Fruit fly (Drosophila melanogaster): ENCODE measurements around the gene Zasp67.

Gene Zasp67

dm6 chr3L:9763389-9763917 is 34.0 kb downstream of the Zasp67 start, which contains the start of gene Ae2 (continued):
- TF ChIP-seq CG11902 (GFP tag; optimal IDR thresholded peaks at IDR 0.05) (no peak), Hr38 (GFP tag; optimal IDR thresholded peaks at IDR 0.05) (no peak), net (GFP tag; optimal IDR thresholded peaks at IDR 0.05) (no peak), CG10669 (GFP tag; optimal IDR thresholded peaks at IDR 0.05) (no peak), dac (GFP tag; optimal IDR thresholded peaks at IDR 0.05) (no peak), CG6792 (GFP tag; optimal IDR thresholded peaks at IDR 0.05) (no peak), fkh (GFP tag; optimal IDR thresholded peaks at IDR 0.05) (no peak), CG11762 (GFP tag; optimal IDR thresholded peaks at IDR 0.05; ENCODE audit: insufficient read depth) (no peak), OdsH (GFP tag; optimal IDR thresholded peaks at IDR 0.05) (no peak), esn (GFP tag; optimal IDR thresholded peaks at IDR 0.05) (peak; percentile 34), cyc (GFP tag; optimal IDR thresholded peaks at IDR 0.05) (no peak), svp (GFP tag) (peak; percentile 60), eg (GFP tag; IDR thresholded peaks at IDR 0.05) (no peak), acj6 (GFP tag; optimal IDR thresholded peaks at IDR 0.05) (no peak), Ets21C (GFP tag; optimal IDR thresholded peaks at IDR 0.05) (no peak), Sox15 (GFP tag; optimal IDR thresholded peaks at IDR 0.05) (no peak), vri (GFP tag; optimal IDR thresholded peaks at IDR 0.05) (peak; percentile 70), CG6163 (GFP tag; IDR thresholded peaks at IDR 0.05) (peak; percentile 71; the same call in 2 of the 3 replicates), Ets96B (tag; optimal IDR thresholded peaks at IDR 0.05) (no peak), CG3032 (tag; optimal IDR thresholded peaks at IDR 0.05) (no peak), CG34406 (GFP tag; optimal IDR thresholded peaks at IDR 0.05) (no peak), CG8632 (GFP tag; optimal IDR thresholded peaks at IDR 0.05) (no peak), CG10631 (GFP tag; optimal IDR thresholded peaks at IDR 0.05) (no peak), CG16779 (tag; optimal IDR thresholded peaks at IDR 0.05) (no peak)

DNA sequence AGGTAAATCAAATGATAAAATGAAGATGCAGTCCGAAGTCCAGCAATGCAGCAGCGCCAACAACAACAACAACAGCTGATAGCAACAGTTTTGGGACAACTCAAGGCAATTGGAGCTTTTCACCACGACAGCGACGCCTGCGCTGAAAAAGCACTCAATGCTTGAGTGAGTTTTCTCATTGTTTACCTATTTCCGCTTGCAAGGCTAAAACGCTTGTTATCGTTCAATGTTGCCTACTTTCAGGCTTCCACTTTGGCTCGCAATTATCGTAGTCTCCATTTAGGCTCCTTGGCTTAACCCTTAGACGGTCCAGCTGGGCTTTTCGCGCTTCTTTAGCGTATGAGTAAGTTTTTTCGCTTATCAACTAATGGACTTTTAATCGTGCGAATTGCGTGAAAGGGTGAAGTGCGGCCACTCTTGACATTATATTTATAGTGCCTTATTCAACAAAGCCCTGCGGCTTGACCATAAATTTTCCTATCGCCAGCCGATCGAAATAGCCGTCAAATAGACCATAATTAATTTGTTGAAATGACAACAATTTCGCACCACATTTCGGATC is 35.4 kb downstream of the Zasp67 start:
- no peak for TF ChIP-seq eg (GFP tag; IDR thresholded peaks at IDR 0.05)
- TF ChIP-seq salr (GFP tag; optimal IDR thresholded peaks at IDR 0.05) = no peak
- TF ChIP-seq Eip75B (GFP tag; optimal IDR thresholded peaks at IDR 0.05) = no peak
- no peak for TF ChIP-seq CG16779 (tag; optimal IDR thresholded peaks at IDR 0.05)
- TF ChIP-seq pdm3 (GFP tag; optimal IDR thresholded peaks at IDR 0.05) = no peak
- no peak for TF ChIP-seq Hr4 (GFP tag; optimal IDR thresholded peaks at IDR 0.05)
- TF ChIP-seq CG3919 (GFP tag; optimal IDR thresholded peaks at IDR 0.05) = peak; percentile 48
- peak; percentile 24 for TF ChIP-seq svp (GFP tag)
- no peak for TF ChIP-seq Smox (GFP tag; optimal IDR thresholded peaks at IDR 0.05)
- TF ChIP-seq CG10669 (GFP tag; optimal IDR thresholded peaks at IDR 0.05) = no peak
- TF ChIP-seq Eip93F (GFP tag; optimal IDR thresholded peaks at IDR 0.05) = no peak
- no peak for TF ChIP-seq fd85E (GFP tag; optimal IDR thresholded peaks at IDR 0.05)
- no peak for TF ChIP-seq spab (GFP tag; optimal IDR thresholded peaks at IDR 0.05)
- TF ChIP-seq CG32006 (GFP tag; optimal IDR thresholded peaks at IDR 0.05) = no peak
- no peak for TF ChIP-seq CG7368 (GFP tag; optimal IDR thresholded peaks at IDR 0.05)
- TF ChIP-seq cyc (GFP tag; optimal IDR thresholded peaks at IDR 0.05) = no peak
- TF ChIP-seq CG8319 (GFP tag; optimal IDR thresholded peaks at IDR 0.05) = no peak
- peak; percentile 9 for TF ChIP-seq achi (GFP tag; optimal IDR thresholded peaks at IDR 0.05)
- no peak for TF ChIP-seq dsx (GFP tag; optimal IDR thresholded peaks at IDR 0.05; ENCODE audit: poor library complexity, severe bottlenecking)
- no peak for TF ChIP-seq CG11902 (GFP tag; optimal IDR thresholded peaks at IDR 0.05)
- TF ChIP-seq Sox15 (GFP tag; optimal IDR thresholded peaks at IDR 0.05) = no peak
- TF ChIP-seq Ets21C (GFP tag; optimal IDR thresholded peaks at IDR 0.05) = no peak
- TF ChIP-seq CG3032 (tag; optimal IDR thresholded peaks at IDR 0.05) = no peak
- peak; percentile 87 for TF ChIP-seq Eip78C (GFP tag)
- no peak for TF ChIP-seq CG9139 (GFP tag; optimal IDR thresholded peaks at IDR 0.05)
- no peak for TF ChIP-seq lz (GFP tag; optimal IDR thresholded peaks at IDR 0.05)
- peak; percentile 25 for TF ChIP-seq vri (GFP tag; optimal IDR thresholded peaks at IDR 0.05)
- TF ChIP-seq Blimp-1 (GFP tag; optimal IDR thresholded peaks at IDR 0.05) = no peak
- peak; percentile 42; the same call in 1 of the 3 replicates for TF ChIP-seq CG8119 (GFP tag; IDR thresholded peaks at IDR 0.05)
- no peak for TF ChIP-seq CG8632 (GFP tag; optimal IDR thresholded peaks at IDR 0.05)
- TF ChIP-seq CG34406 (GFP tag; optimal IDR thresholded peaks at IDR 0.05) = no peak
- TF ChIP-seq CG4318 (GFP tag; optimal IDR thresholded peaks at IDR 0.05) = no peak
- no peak for TF ChIP-seq dac (GFP tag; optimal IDR thresholded peaks at IDR 0.05)
- TF ChIP-seq CG31627 (GFP tag; optimal IDR thresholded peaks at IDR 0.05) = no peak
- no peak for TF ChIP-seq CG11762 (GFP tag; optimal IDR thresholded peaks at IDR 0.05; ENCODE audit: insufficient read depth)
- TF ChIP-seq CG6792 (GFP tag; optimal IDR thresholded peaks at IDR 0.05) = no peak
- no peak for TF ChIP-seq OdsH (GFP tag; optimal IDR thresholded peaks at IDR 0.05)
- no peak for TF ChIP-seq fd59A (GFP tag; optimal IDR thresholded peaks at IDR 0.05)
- TF ChIP-seq Gug (GFP tag; IDR thresholded peaks at IDR 0.05) = no peak
- no peak for TF ChIP-seq Ets96B (tag; optimal IDR thresholded peaks at IDR 0.05)
- TF ChIP-seq Hr38 (GFP tag; optimal IDR thresholded peaks at IDR 0.05) = no peak
- TF ChIP-seq CG6163 (GFP tag; IDR thresholded peaks at IDR 0.05) = 0 out of 3 replicates have a peak, but pooled peaks have one; percentile 33
